Worm (Caenorhabditis elegans) whole organism, L4 larva: Measurements from ENCODE around the gene snpc-1.1.

Experiments used
- D1046.2 ChIP-seq: fragments of 200-800 bp; sonication (Bioruptor generic); IDR thresholded peaks from 2 replicates; pipeline ENCODE4 v1.3.6; 2022; ENCODE audit warnings: missing genetic modification characterization, missing compliant biosample characterization
- F10B5.3 ChIP-seq: sonication (generic microtip); optimal IDR thresholded peaks from 2 replicates; lab custom pipeline; 2016; ENCODE audit warnings: mild to moderate bottlenecking, missing genetic modification characterization, missing compliant biosample characterization
- F26F4.8 ChIP-seq: fragments of 200-800 bp; sonication (Bioruptor generic); conservative IDR thresholded peaks from 2 replicates; pipeline ENCODE4 v1.3.6; 2022; ENCODE audit warnings: missing genetic modification characterization, missing compliant biosample characterization
- F37D6.2 ChIP-seq: sonication (generic microtip); optimal IDR thresholded peaks from 2 replicates; lab custom pipeline; 2016; ENCODE audit warnings: mild to moderate bottlenecking, missing genetic modification characterization, missing compliant biosample characterization
- F44E2.7 ChIP-seq: fragments of 200-800 bp; sonication (Bioruptor generic); IDR thresholded peaks from 2 replicates; pipeline ENCODE4 v2.1.2; 2022; ENCODE audit warnings: missing genetic modification characterization, missing compliant biosample characterization
- F49E8.2 ChIP-seq: sonication (generic microtip); optimal IDR thresholded peaks from 2 replicates; lab custom pipeline; 2016; ENCODE audit warnings: missing compliant biosample characterization, mild to moderate bottlenecking, missing genetic modification characterization, borderline replicate concordance
- R02D3.7 ChIP-seq: fragments of 150-350 bp; sonication (generic microtip); optimal IDR thresholded peaks from 3 replicates; lab custom pipeline; 2014; ENCODE audit warnings: missing biosample characterization, missing genetic modification characterization
- T26A8.4 ChIP-seq: fragments of 200-800 bp; sonication (Bioruptor generic); IDR thresholded peaks from 2 replicates; pipeline ENCODE4 v1.3.6; 2022; ENCODE audit warnings: missing genetic modification characterization, missing compliant biosample characterization
- Y105C5A.15 ChIP-seq: fragments of 200-800 bp; sonication (Bioruptor generic); IDR thresholded peaks from 2 replicates; pipeline ENCODE4 v1.3.6; 2022; ENCODE audit warnings: missing genetic modification characterization, missing compliant biosample characterization
- Y48G9A.11 ChIP-seq: fragments of 200-800 bp; sonication (Bioruptor generic); IDR thresholded peaks from 2 replicates; pipeline ENCODE4 v1.3.6; 2022; ENCODE audit warnings: missing genetic modification reagents, missing genetic modification characterization, missing compliant biosample characterization
- Y5F2A.4 ChIP-seq: fragments of 200-800 bp; sonication (Bioruptor generic); optimal IDR thresholded peaks from 2 replicates; lab custom pipeline; 2018; ENCODE audit warnings: mild to moderate bottlenecking, missing genetic modification characterization, missing compliant biosample characterization
- Y75B8A.6 ChIP-seq: fragments of 200-800 bp; sonication (Bioruptor generic); IDR thresholded peaks from 2 replicates; pipeline ENCODE4 v1.3.6; 2022; ENCODE audit warnings: missing genetic modification reagents, missing genetic modification characterization, missing compliant biosample characterization
- ZK546.5 ChIP-seq, 2 experiments: sonication (generic microtip); optimal IDR thresholded peaks; 2 replicates each; lab custom pipeline; 2017; ENCODE audit warnings: missing biosample characterization in 2 of 2, missing genetic modification characterization in 2 of 2
- aha-1 ChIP-seq: fragments of 150-350 bp; peaks from one replicate; lab custom pipeline; 2014; ENCODE audit warnings: missing biosample characterization, missing genetic modification characterization
- ama-1 ChIP-seq: fragments of 150-350 bp; optimal IDR thresholded peaks from 2 replicates; lab custom pipeline; 2014; ENCODE audit warnings: inconsistent platforms, mixed read lengths
- arid-1 ChIP-seq: fragments of 200-800 bp; sonication (Bioruptor generic); conservative IDR thresholded peaks from 2 replicates; pipeline ENCODE4 v1.3.6; 2022; ENCODE audit warnings: missing genetic modification reagents, missing genetic modification characterization, missing compliant biosample characterization
- ceh-32 ChIP-seq: sonication (generic microtip); optimal IDR thresholded peaks from 2 replicates; lab custom pipeline; 2016; ENCODE audit warnings: mild to moderate bottlenecking, missing genetic modification characterization, missing compliant biosample characterization; ENCODE audit not compliant: poor library complexity
- ceh-44 ChIP-seq: fragments of 200-800 bp; sonication (Bioruptor generic); IDR thresholded peaks from 2 replicates; pipeline ENCODE4 v1.3.6; 2022; ENCODE audit warnings: missing genetic modification reagents, missing genetic modification characterization, missing compliant biosample characterization
- ceh-62 ChIP-seq: sonication (generic microtip); optimal IDR thresholded peaks from 2 replicates; lab custom pipeline; 2017; ENCODE audit warnings: missing biosample characterization, missing genetic modification characterization
- ceh-82 ChIP-seq: sonication (generic microtip); optimal IDR thresholded peaks from 2 replicates; lab custom pipeline; 2017; ENCODE audit warnings: missing biosample characterization, missing genetic modification characterization
- ctbp-1 ChIP-seq: fragments of 200-800 bp; sonication (Bioruptor generic); IDR thresholded peaks from 2 replicates; pipeline ENCODE4 v1.3.6; 2022; ENCODE audit warnings: missing genetic modification reagents, missing genetic modification characterization, missing compliant biosample characterization
- daf-16 ChIP-seq, 3 experiments: sonication (generic microtip); optimal IDR thresholded peaks; 2 replicates each; lab custom pipeline; 2016 to 2017; ENCODE audit warnings: missing genetic modification characterization in 3 of 3, missing genetic modification reagents in 3 of 3, mild to moderate bottlenecking in 2 of 3, missing compliant biosample characterization in 2 of 3, missing biosample characterization in 1 of 3, moderate library complexity in 1 of 3
- daf-8 ChIP-seq: fragments of 200-800 bp; sonication (Bioruptor generic); IDR thresholded peaks from 2 replicates; pipeline ENCODE4 v1.3.6; 2022; ENCODE audit warnings: missing genetic modification characterization, missing compliant biosample characterization
- dpl-1 ChIP-seq: fragments of 150-350 bp; optimal IDR thresholded peaks from 2 replicates; lab custom pipeline; 2014; ENCODE audit warnings: missing biosample characterization, missing genetic modification reagents, missing genetic modification characterization
- duxl-1 ChIP-seq: sonication (generic microtip); optimal IDR thresholded peaks from 2 replicates; lab custom pipeline; 2016; ENCODE audit warnings: mild to moderate bottlenecking, missing genetic modification characterization, moderate library complexity, missing compliant biosample characterization; ENCODE audit not compliant: poor library complexity
- dve-1 ChIP-seq: sonication (generic microtip); optimal IDR thresholded peaks from 2 replicates; lab custom pipeline; 2017; ENCODE audit warnings: antibody characterized with exemption, mild to moderate bottlenecking, missing genetic modification characterization, missing compliant biosample characterization; ENCODE audit not compliant: insufficient read depth
- egl-43 ChIP-seq: fragments of 200-800 bp; sonication (Bioruptor generic); IDR thresholded peaks from 2 replicates; pipeline ENCODE4 v1.3.6; 2022; ENCODE audit warnings: missing genetic modification reagents, missing genetic modification characterization, missing compliant biosample characterization
- hmg-1.1 ChIP-seq: fragments of 200-800 bp; sonication (Bioruptor generic); IDR thresholded peaks from 2 replicates; pipeline ENCODE4 v1.3.6; 2022; ENCODE audit warnings: missing genetic modification reagents, missing genetic modification characterization, missing compliant biosample characterization
- lim-7 ChIP-seq: fragments of 200-800 bp; sonication (Bioruptor generic); IDR thresholded peaks from 2 replicates; pipeline ENCODE4 v1.3.6; 2022; ENCODE audit warnings: missing genetic modification characterization, missing compliant biosample characterization
- lin-1 ChIP-seq: fragments of 200-800 bp; sonication (Bioruptor generic); IDR thresholded peaks from 2 replicates; pipeline ENCODE4 v1.3.6; 2022; ENCODE audit warnings: missing genetic modification reagents, missing genetic modification characterization, missing compliant biosample characterization
- lin-13 ChIP-seq: fragments of 150-350 bp; optimal IDR thresholded peaks from 2 replicates; lab custom pipeline; 2014; ENCODE audit warnings: missing biosample characterization, missing genetic modification reagents, missing genetic modification characterization
- lin-29 ChIP-seq: fragments of 200-800 bp; sonication (Bioruptor generic); IDR thresholded peaks from 2 replicates; pipeline ENCODE4 v1.3.6; 2022; ENCODE audit warnings: missing genetic modification reagents, missing genetic modification characterization, missing compliant biosample characterization
- lin-38 ChIP-seq: fragments of 200-800 bp; sonication (Bioruptor generic); IDR thresholded peaks from 2 replicates; pipeline ENCODE4 v1.3.6; 2022; ENCODE audit warnings: missing genetic modification reagents, missing genetic modification characterization, missing compliant biosample characterization
- madf-9 ChIP-seq: fragments of 200-800 bp; sonication (Bioruptor generic); conservative IDR thresholded peaks from 2 replicates; pipeline ENCODE4 v1.3.6; 2022; ENCODE audit warnings: missing genetic modification reagents, missing genetic modification characterization, missing compliant biosample characterization
- mdt-29 ChIP-seq: fragments of 200-800 bp; sonication (Bioruptor generic); IDR thresholded peaks from 2 replicates; pipeline ENCODE4 v1.3.6; 2022; ENCODE audit warnings: missing genetic modification reagents, missing genetic modification characterization, missing compliant biosample characterization
- mxl-2 ChIP-seq: fragments of 200-800 bp; sonication (Bioruptor generic); conservative IDR thresholded peaks from 2 replicates; pipeline ENCODE4 v1.3.6; 2022; ENCODE audit warnings: missing genetic modification reagents, missing genetic modification characterization, missing compliant biosample characterization
- mxl-3 ChIP-seq: fragments of 200-800 bp; sonication (Bioruptor generic); optimal IDR thresholded peaks from 2 replicates; lab custom pipeline; 2018; ENCODE audit warnings: mild to moderate bottlenecking, missing genetic modification characterization, missing compliant biosample characterization
- nhr-10 ChIP-seq: fragments of 150-350 bp; optimal IDR thresholded peaks from 2 replicates; lab custom pipeline; 2014; ENCODE audit warnings: missing biosample characterization, missing genetic modification characterization
- nhr-237 ChIP-seq: sonication (generic microtip); optimal IDR thresholded peaks from 2 replicates; lab custom pipeline; 2017; ENCODE audit warnings: missing biosample characterization, missing genetic modification characterization
- nhr-28 ChIP-seq: fragments of 150-350 bp; optimal IDR thresholded peaks from 2 replicates; lab custom pipeline; 2014; ENCODE audit warnings: missing biosample characterization, missing genetic modification characterization
- nhr-41 ChIP-seq: fragments of 200-800 bp; sonication (Bioruptor generic); IDR thresholded peaks from 2 replicates; pipeline ENCODE4 v1.3.6; 2022; ENCODE audit warnings: missing genetic modification reagents, missing genetic modification characterization, missing compliant biosample characterization
- nhr-6 ChIP-seq: fragments of 150-350 bp; optimal IDR thresholded peaks from 2 replicates; lab custom pipeline; 2014; ENCODE audit warnings: missing biosample characterization, missing genetic modification characterization
- nhr-76 ChIP-seq: fragments of 150-350 bp; optimal IDR thresholded peaks from 2 replicates; lab custom pipeline; 2014; ENCODE audit warnings: missing biosample characterization, missing genetic modification characterization
- php-3 ChIP-seq: fragments of 200-800 bp; sonication (Bioruptor generic); IDR thresholded peaks from 2 replicates; pipeline ENCODE4 v1.3.6; 2022; ENCODE audit warnings: missing genetic modification reagents, missing genetic modification characterization, missing compliant biosample characterization
- pqm-1 ChIP-seq: sonication (generic microtip); optimal IDR thresholded peaks from 2 replicates; lab custom pipeline; 2017; ENCODE audit warnings: missing biosample characterization, missing genetic modification characterization
- saeg-2 ChIP-seq: fragments of 200-800 bp; sonication (Bioruptor generic); IDR thresholded peaks from 2 replicates; pipeline ENCODE4 v1.3.6; 2022; ENCODE audit warnings: missing genetic modification reagents, missing genetic modification characterization, missing compliant biosample characterization
- sdz-12 ChIP-seq: fragments of 200-800 bp; sonication (Bioruptor generic); optimal IDR thresholded peaks from 2 replicates; lab custom pipeline; 2018; ENCODE audit warnings: mild to moderate bottlenecking, missing genetic modification characterization, missing compliant biosample characterization
- snpc-4 ChIP-seq: fragments of 150-350 bp; optimal IDR thresholded peaks from 2 replicates; lab custom pipeline; 2014; ENCODE audit warnings: missing biosample characterization, missing genetic modification characterization
- spr-1 ChIP-seq: sonication (generic microtip); optimal IDR thresholded peaks from 2 replicates; lab custom pipeline; 2016; ENCODE audit warnings: mild to moderate bottlenecking, missing genetic modification characterization, missing compliant biosample characterization

The snpc-1.1 gene

DNA sequence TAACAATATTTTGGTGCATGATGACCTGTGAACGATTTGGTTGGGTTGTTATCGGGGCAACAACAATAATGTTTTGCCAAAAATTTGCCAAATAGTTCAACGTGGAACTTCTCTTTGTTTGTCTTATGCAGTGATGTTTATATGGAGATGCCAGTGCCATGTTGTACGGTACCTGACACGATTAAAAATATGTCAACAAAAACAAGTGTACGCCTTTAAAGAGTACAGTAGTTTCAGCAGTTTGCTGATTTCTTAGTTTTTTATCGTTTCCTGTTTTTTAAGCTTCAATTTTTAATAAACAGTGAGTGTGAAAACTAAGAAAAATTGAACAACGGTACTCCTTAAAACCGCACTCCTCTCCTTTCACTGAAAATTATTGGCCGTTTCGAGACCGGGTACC lies 2.8 kb downstream of the snpc-1.1 start:
- TF ChIP-seq aha-1 (tag; lab: Kevin White, UChicago), result peak; percentile 34
- peak; percentile 22 for TF ChIP-seq dve-1
- no peak for TF ChIP-seq D1046.2 (GFP tag; lab: Robert Waterston, UW)
- TF ChIP-seq daf-16 (GFP tag; optimal IDR thresholded peaks at IDR 0.05; lab: Kevin White, UChicago), result no peak
- peak; percentile 97 for TF ChIP-seq daf-16 (tag; optimal IDR thresholded peaks at IDR 0.05; lab: Kevin White, UChicago)

DNA sequence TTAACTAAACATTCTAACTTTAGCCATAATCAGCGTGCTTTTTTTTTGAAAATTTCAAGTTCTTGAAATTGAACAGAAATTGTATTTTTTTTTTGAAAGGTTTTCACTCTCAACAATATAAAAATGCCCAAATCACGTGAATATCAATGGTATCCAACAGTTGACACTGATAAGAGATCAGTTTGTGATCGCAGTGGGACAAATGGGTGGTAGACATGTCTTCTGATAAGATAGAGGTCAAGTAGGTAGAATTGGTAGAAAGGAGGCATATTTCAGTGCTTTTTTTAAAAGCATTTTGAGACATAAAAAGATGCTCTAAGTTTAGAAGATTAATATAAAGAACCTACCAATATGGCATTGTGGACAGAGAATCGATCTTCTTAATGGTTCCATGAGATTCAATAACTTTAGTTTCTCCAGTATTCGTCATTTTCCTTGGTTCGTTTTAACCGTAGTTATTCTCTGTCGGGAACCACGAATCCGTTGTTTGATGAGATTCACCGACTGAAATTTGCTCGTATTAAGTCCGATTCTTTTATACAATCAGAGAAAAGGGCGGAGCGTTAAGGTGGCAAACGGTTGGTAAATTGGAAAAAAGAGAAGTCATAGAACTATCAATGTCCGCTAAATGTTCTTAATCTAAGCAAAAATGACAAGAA lies 3.7 kb downstream of the snpc-1.1 start, which contains the start of gene mthf-1:
Gene mthf-1 (minus strand): TSS at position 504 of the 659 bp plus-strand sequence.
- TF ChIP-seq ceh-44 (GFP tag; lab: Robert Waterston, UW) (no peak), nhr-237 (tag; lab: Kevin White, UChicago) (no peak), php-3 (GFP tag; lab: Robert Waterston, UW) (no peak), hmg-1.1 (peak; percentile 7; the same call in 1 of the 2 replicates), ceh-62 (tag; lab: Kevin White, UChicago) (no peak), F49E8.2 (tag; lab: Kevin White, UChicago) (no peak), lin-1 (GFP tag; lab: Robert Waterston, UW) (peak; percentile 69; the same call in 1 of the 2 replicates), T26A8.4 (peak; percentile 11; the same call in 1 of the 2 replicates), daf-8 (GFP tag; lab: Robert Waterston, UW) (no peak), nhr-76 (tag; lab: Kevin White, UChicago) (no peak), madf-9 (no peak), nhr-41 (GFP tag; lab: Robert Waterston, UW) (peak; percentile 90), aha-1 (tag; lab: Kevin White, UChicago) (peak; percentile 88), egl-43 (GFP tag; lab: Robert Waterston, UW) (no peak), pqm-1 (tag; lab: Kevin White, UChicago) (peak; percentile 83), snpc-4 (tag; lab: Kevin White, UChicago) (no peak), nhr-6 (tag; lab: Kevin White, UChicago) (peak; percentile 43), Y75B8A.6 (GFP tag; lab: Robert Waterston, UW) (no peak), F26F4.8 (GFP tag; lab: Robert Waterston, UW) (no peak), Y48G9A.11 (GFP tag; lab: Robert Waterston, UW) (no peak), F44E2.7 (GFP tag; lab: Robert Waterston, UW) (no peak), mdt-29 (GFP tag; lab: Robert Waterston, UW) (no peak), F10B5.3 (no peak), spr-1 (tag; lab: Kevin White, UChicago) (no peak), R02D3.7 (tag; lab: Kevin White, UChicago) (no peak), lim-7 (GFP tag; lab: Robert Waterston, UW) (no peak), nhr-10 (tag; lab: Kevin White, UChicago) (no peak), saeg-2 (GFP tag; lab: Robert Waterston, UW) (no peak), F37D6.2 (tag; lab: Kevin White, UChicago) (no peak), duxl-1 (no peak), ceh-32 (tag; lab: Kevin White, UChicago) (no peak), nhr-28 (tag; lab: Kevin White, UChicago) (peak; percentile 62), sdz-12 (GFP tag; lab: Kevin White, UChicago) (no peak), D1046.2 (GFP tag; lab: Robert Waterston, UW) (no peak), dpl-1 (GFP tag; lab: Kevin White, UChicago) (peak; percentile 2), mxl-3 (no peak), ama-1 (lab: Kevin White, UChicago) (peak; percentile 79), lin-29 (GFP tag; lab: Robert Waterston, UW) (no peak), ceh-82 (no peak), arid-1 (no peak), Y105C5A.15 (GFP tag; lab: Robert Waterston, UW) (no peak), Y5F2A.4 (GFP tag; lab: Kevin White, UChicago) (no peak), lin-13 (no peak), lin-38 (peak; percentile 24; the same call in 1 of the 2 replicates), mxl-2 (GFP tag; lab: Robert Waterston, UW) (no peak), ZK546.5 (tag; optimal IDR thresholded peaks at IDR 0.05; lab: Kevin White, UChicago) (no peak), ctbp-1 (no peak)
